Worm (Caenorhabditis elegans) whole organism, midembryonic: ENCODE measurements around the gene Y53F4B.12.

ENCODE experiments used
- T22C8.4 ChIP-seq: fragments of 200-800 bp; sonication (Bioruptor generic); IDR thresholded peaks from 2 replicates; pipeline ENCODE4 v1.3.6; 2022; ENCODE audit warnings: missing genetic modification characterization, missing compliant biosample characterization
- cog-1 ChIP-seq: sonication (generic microtip); optimal IDR thresholded peaks from 2 replicates; lab custom pipeline; 2016; ENCODE audit warnings: missing genetic modification characterization, missing compliant biosample characterization
- flt-1 ChIP-seq: fragments of 200-800 bp; sonication (Bioruptor generic); IDR thresholded peaks from 2 replicates; pipeline ENCODE4 v1.3.6; 2022; ENCODE audit warnings: missing genetic modification characterization, missing compliant biosample characterization
- klf-2 ChIP-seq: fragments of 200-800 bp; sonication (Bioruptor generic); conservative IDR thresholded peaks from 2 replicates; pipeline ENCODE4 v1.3.6; 2022; ENCODE audit warnings: missing genetic modification reagents, missing genetic modification characterization, missing compliant biosample characterization
- med-1 ChIP-seq: sonication (generic microtip); optimal IDR thresholded peaks from 2 replicates; lab custom pipeline; 2017; ENCODE audit warnings: missing genetic modification characterization, mild to moderate bottlenecking, missing compliant biosample characterization, antibody characterized with exemption, missing genetic modification reagents; ENCODE audit not compliant: insufficient read depth
- ref-1 ChIP-seq: fragments of 200-800 bp; sonication (Bioruptor generic); conservative IDR thresholded peaks from 2 replicates; pipeline ENCODE4 v1.3.6; 2022; ENCODE audit warnings: missing genetic modification reagents, missing genetic modification characterization, missing compliant biosample characterization
- tab-1 ChIP-seq: fragments of 200-800 bp; sonication (Bioruptor generic); IDR thresholded peaks from 2 replicates; pipeline ENCODE4 v1.3.6; 2022; ENCODE audit warnings: missing genetic modification characterization, missing compliant biosample characterization
- ztf-23 ChIP-seq: fragments of 200-800 bp; sonication (Bioruptor generic); IDR thresholded peaks from 2 replicates; pipeline ENCODE4 v1.3.6; 2022; ENCODE audit warnings: missing genetic modification reagents, missing genetic modification characterization, missing compliant biosample characterization
- ztf-29 ChIP-seq: fragments of 200-800 bp; sonication (Bioruptor generic); IDR thresholded peaks from 2 replicates; pipeline ENCODE4 v1.3.6; 2022; ENCODE audit warnings: missing genetic modification reagents, missing genetic modification characterization, missing compliant biosample characterization

Gene Y53F4B.12

DNA sequence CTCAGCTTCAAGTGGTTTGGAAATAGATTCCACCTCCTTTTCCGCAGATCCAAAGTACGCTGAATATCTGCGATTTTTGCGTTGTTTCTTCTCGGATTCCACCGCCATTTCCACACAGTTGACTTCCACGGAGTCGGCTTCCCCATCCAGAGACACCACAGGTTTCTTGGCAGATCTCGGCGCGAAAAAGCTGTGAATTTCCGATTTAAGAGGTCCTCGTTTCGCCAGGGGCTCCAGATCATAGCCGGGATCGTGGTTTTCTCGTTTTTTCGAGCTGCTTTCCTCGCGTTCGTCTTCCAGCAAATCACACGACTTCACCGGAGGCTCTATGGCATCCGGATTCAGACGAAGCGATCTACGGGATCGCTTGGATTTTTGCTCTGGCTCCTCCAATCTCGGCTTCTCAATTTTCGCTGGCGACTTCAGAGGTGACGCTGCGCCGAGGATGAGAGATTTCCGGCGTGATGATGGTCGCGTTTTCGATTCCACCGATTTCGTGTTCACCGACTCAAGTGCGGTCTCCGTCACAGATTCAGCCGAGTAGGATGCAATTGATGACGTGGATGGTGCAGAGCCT lies 10.5 kb upstream of the Y53F4B.12 start:
- TF ChIP-seq ref-1 (GFP tag; lab: Robert Waterston, UW): no peak
- no peak for TF ChIP-seq ztf-23 (GFP tag; lab: Robert Waterston, UW)
- no peak for TF ChIP-seq klf-2
- no peak for TF ChIP-seq ztf-29 (GFP tag; lab: Robert Waterston, UW)
- TF ChIP-seq flt-1 (GFP tag; lab: Robert Waterston, UW): no peak
- no peak for TF ChIP-seq T22C8.4 (GFP tag; lab: Robert Waterston, UW)
- no peak for TF ChIP-seq cog-1
- TF ChIP-seq med-1: no peak
- no peak for TF ChIP-seq tab-1 (GFP tag; lab: Robert Waterston, UW)

- TF ChIP-seq cog-1: peak; percentile 4
- TF ChIP-seq med-1: no peak
- TF ChIP-seq T22C8.4 (GFP tag; lab: Robert Waterston, UW): no peak
- TF ChIP-seq ref-1 (GFP tag; lab: Robert Waterston, UW): no peak
- no peak for TF ChIP-seq klf-2
- TF ChIP-seq flt-1 (GFP tag; lab: Robert Waterston, UW): no peak
Measured at ce11 chrII:15010366-15011235, 8.4 kb upstream of the Y53F4B.12 start, which contains the start of the genes Y53F4B.9 and Y53F4B.11. Gene Y53F4B.9 (minus strand): TSS chrII:15010416. Gene Y53F4B.11 (plus strand): TSS chrII:15010748.

ce11 chrII:15014380-15014779 lies 4.6 kb upstream of the Y53F4B.12 start, which contains the start of gene Y53F4B.51:
Gene Y53F4B.51 (minus strand): TSS chrII:15014442.
- TF ChIP-seq T22C8.4 (GFP tag; lab: Robert Waterston, UW) (no peak), flt-1 (GFP tag; lab: Robert Waterston, UW) (no peak), med-1 (no peak), tab-1 (GFP tag; lab: Robert Waterston, UW) (no peak)

DNA sequence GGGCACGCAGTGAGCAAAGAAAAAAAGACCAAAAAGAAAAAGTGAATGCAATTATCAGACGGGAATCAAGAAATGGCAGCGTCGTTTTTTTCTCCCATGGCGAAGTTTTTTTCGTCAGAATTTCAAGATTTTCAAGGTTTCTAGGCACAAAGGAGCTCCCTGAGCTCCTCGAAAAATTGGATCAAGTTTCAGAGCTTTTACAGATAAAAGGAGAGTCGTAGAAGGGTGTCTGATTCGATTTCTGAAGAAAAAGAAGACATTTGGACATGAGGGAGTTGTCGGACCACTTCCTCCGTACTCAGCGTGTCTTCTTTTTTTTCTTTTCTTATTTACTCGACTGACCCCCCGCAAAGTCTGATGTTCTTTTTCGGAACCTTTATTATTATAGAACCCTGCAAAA lies 3.4 kb upstream of the Y53F4B.12 start:
- TF ChIP-seq T22C8.4 (GFP tag; lab: Robert Waterston, UW) (no peak), ztf-29 (GFP tag; lab: Robert Waterston, UW) (no peak)

DNA sequence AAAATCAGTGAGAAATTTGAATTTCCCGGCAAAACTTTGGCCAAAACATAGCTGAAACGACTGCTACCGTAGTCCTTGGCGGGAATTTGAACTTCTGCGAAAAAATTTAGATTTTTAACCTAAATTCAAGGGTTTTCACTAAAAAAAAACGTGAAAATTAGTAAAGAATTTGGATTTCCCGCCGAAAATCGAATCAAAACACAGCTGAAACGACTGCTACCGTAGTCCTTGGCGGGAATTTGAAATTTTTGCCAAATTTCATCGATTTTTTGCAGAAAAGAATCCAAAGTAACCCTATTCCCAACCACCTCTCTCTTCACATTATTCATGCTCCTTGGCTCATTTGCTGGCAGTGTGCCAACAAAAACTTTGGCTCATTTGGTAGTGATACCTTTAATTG lies 6.1 kb downstream of the Y53F4B.12 start:
- no peak for TF ChIP-seq cog-1
- no peak for TF ChIP-seq tab-1 (GFP tag; lab: Robert Waterston, UW)
- TF ChIP-seq flt-1 (GFP tag; lab: Robert Waterston, UW): no peak
- TF ChIP-seq ref-1 (GFP tag; lab: Robert Waterston, UW): no peak
- no peak for TF ChIP-seq ztf-23 (GFP tag; lab: Robert Waterston, UW)
- no peak for TF ChIP-seq T22C8.4 (GFP tag; lab: Robert Waterston, UW)

DNA sequence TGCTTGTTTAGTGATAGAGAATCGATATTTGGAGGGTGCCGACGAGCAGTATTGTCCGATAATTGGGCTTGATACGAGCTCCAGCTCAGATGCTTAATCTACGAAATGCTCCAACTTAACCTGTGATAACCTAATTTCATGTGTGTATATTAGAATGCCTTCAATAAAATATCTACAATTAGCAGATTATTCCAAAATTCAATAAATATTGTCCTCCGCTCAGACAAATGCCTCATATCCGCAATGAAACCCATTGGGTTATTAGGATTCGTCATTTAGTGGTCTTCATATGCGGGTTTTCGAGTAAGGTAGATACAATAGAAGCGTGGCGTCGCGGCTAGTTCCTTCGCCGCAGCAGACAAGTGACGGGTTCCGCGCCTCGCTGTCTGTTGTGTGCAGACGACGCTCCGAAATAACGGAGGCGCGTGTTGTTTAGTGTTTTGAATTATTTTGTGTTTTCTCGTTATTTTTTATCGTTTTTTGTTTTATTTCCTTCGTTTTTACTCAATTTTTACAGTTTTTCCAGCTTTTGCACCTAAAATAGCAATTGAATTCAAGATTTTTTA lies 6.7 kb downstream of the Y53F4B.12 start, which contains the start of gene cmtr-1:
cmtr-1 (plus strand) TSS at position 516 of the 566 bp plus-strand sequence.
- TF ChIP-seq cog-1 (peak; percentile 69), ztf-23 (GFP tag; lab: Robert Waterston, UW) (peak; percentile 70; the same call in 1 of the 2 replicates), klf-2 (no peak), med-1 (no peak), ref-1 (GFP tag; lab: Robert Waterston, UW) (no peak; the same call in 1 of the 2 replicates), flt-1 (GFP tag; lab: Robert Waterston, UW) (peak; percentile 64; the same call in 1 of the 2 replicates)

ce11 chrII:15026389-15026788 lies 7.4 kb downstream of the Y53F4B.12 start:
- no peak for TF ChIP-seq cog-1
- TF ChIP-seq tab-1 (GFP tag; lab: Robert Waterston, UW): no peak
- TF ChIP-seq ref-1 (GFP tag; lab: Robert Waterston, UW): no peak
- no peak for TF ChIP-seq T22C8.4 (GFP tag; lab: Robert Waterston, UW)
- TF ChIP-seq flt-1 (GFP tag; lab: Robert Waterston, UW): no peak
- no peak for TF ChIP-seq med-1
- TF ChIP-seq ztf-29 (GFP tag; lab: Robert Waterston, UW): no peak
- TF ChIP-seq ztf-23 (GFP tag; lab: Robert Waterston, UW): no peak
- no peak for TF ChIP-seq klf-2

DNA sequence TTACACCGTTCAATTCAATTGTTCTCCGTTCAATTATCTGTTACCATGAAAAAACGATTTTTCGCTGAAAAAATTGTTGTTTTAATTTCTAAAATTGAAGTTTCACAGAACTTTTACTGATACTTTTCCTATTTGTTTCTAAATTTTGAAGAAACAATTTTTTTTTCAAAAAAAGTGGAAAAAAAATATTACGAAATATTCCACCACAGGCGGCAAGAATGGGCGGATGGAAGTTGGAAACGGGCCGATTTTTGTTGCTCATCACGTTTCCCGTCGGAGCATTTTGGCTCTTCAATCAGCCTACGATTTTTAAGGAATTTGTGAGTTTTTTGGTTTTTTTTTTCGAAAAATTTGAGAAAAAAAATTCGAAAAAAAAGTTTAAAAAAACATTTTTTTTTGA lies 18.8 kb downstream of the Y53F4B.12 start, which contains the start of gene Y53F4B.14:
Y53F4B.14 (plus strand) TSS at position 210 of the 400 bp plus-strand sequence.
- TF ChIP-seq klf-2: no peak
- TF ChIP-seq med-1: no peak
- TF ChIP-seq T22C8.4 (GFP tag; lab: Robert Waterston, UW): no peak

DNA sequence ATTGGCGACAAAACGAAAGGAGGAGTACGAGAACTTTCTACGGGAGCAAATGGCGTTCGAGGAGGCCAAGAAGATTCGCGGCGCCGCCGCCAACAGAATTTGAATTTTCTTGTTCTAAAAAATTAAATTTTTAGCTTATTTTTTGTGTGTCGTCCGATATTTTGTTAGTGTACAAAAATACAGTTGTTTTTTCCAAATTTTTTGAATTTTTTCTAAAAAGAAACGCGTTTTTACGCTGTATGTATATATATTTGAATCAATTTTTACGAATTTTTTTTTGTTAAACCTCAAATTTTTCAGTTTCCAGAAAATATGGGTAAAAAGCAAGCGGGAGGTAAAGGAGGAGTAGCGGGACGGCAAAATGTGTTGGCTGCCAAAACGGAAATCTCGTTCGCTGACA lies 20.1 kb downstream of the Y53F4B.12 start, which contains the start of gene trip-4:
trip-4 (plus strand) TSS at position 301 of the 400 bp plus-strand sequence.
- no peak for TF ChIP-seq cog-1
- TF ChIP-seq med-1: no peak
- TF ChIP-seq T22C8.4 (GFP tag; lab: Robert Waterston, UW): no peak
- TF ChIP-seq ztf-29 (GFP tag; lab: Robert Waterston, UW): no peak
- TF ChIP-seq klf-2: no peak
- no peak for TF ChIP-seq ztf-23 (GFP tag; lab: Robert Waterston, UW)
- no peak for TF ChIP-seq ref-1 (GFP tag; lab: Robert Waterston, UW)
- TF ChIP-seq tab-1 (GFP tag; lab: Robert Waterston, UW): no peak
- no peak for TF ChIP-seq flt-1 (GFP tag; lab: Robert Waterston, UW)

- no peak for TF ChIP-seq tab-1 (GFP tag; lab: Robert Waterston, UW)
- TF ChIP-seq cog-1: no peak
- no peak for TF ChIP-seq ztf-23 (GFP tag; lab: Robert Waterston, UW)
- TF ChIP-seq ztf-29 (GFP tag; lab: Robert Waterston, UW): no peak
- no peak for TF ChIP-seq flt-1 (GFP tag; lab: Robert Waterston, UW)
- no peak for TF ChIP-seq ref-1 (GFP tag; lab: Robert Waterston, UW)
- no peak for TF ChIP-seq T22C8.4 (GFP tag; lab: Robert Waterston, UW)
- TF ChIP-seq klf-2: no peak
- TF ChIP-seq med-1: no peak
Measured at ce11 chrII:15042310-15042709, 23.3 kb downstream of the Y53F4B.12 start.
